Fruit fly (Drosophila melanogaster) whole organism, prepupa: ENCODE data around the gene CG17919.

Experiments used
- CG7368 ChIP-seq: fragments of 200-800 bp; sonication (Bioruptor generic); optimal IDR thresholded peaks from 3 replicates; lab custom pipeline; 2016; ENCODE audit warnings: missing biosample characterization, missing genetic modification characterization
- CG9139 ChIP-seq: fragments of 200-800 bp; sonication (Bioruptor generic); optimal IDR thresholded peaks from 3 replicates; lab custom pipeline; 2017; ENCODE audit warnings: missing biosample characterization, mild to moderate bottlenecking, missing genetic modification characterization
- Gug ChIP-seq: fragments of 200-800 bp; sonication (Bioruptor generic); IDR thresholded peaks from 2 replicates; pipeline ENCODE4 v1.3.6; 2022; ENCODE audit warnings: missing biosample characterization, missing genetic modification characterization
- dac ChIP-seq: fragments of 200-800 bp; sonication (Bioruptor generic); optimal IDR thresholded peaks from 2 replicates; lab custom pipeline; 2017; ENCODE audit warnings: missing biosample characterization, mild to moderate bottlenecking, missing genetic modification characterization
- spab ChIP-seq: fragments of 200-800 bp; sonication (Bioruptor generic); optimal IDR thresholded peaks from 2 replicates; lab custom pipeline; 2017; ENCODE audit warnings: missing biosample characterization, mild to moderate bottlenecking, missing genetic modification characterization, missing genetic modification reagents

- no peak for TF ChIP-seq spab
- no peak for TF ChIP-seq Gug (GFP tag; lab: Robert Waterston, UW)
- no peak for TF ChIP-seq CG7368
- TF ChIP-seq dac (GFP tag; lab: Kevin White, UChicago) = no peak
- TF ChIP-seq CG9139 (GFP tag; lab: Kevin White, UChicago) = no peak
Observed at dm6 chr3R:6334906-6335433, 8.9 kb upstream of the CG17919 start, which contains the start of gene Osi19.
